Fruit fly (Drosophila melanogaster): Measurements from ENCODE around the gene Ptth.

- no peak for TF ChIP-seq rgr (GFP tag; optimal IDR thresholded peaks at IDR 0.05)
- TF ChIP-seq Hr83 (GFP tag; optimal IDR thresholded peaks at IDR 0.05; ENCODE audit: poor library complexity, severe bottlenecking) = no peak
- TF ChIP-seq Myc (optimal IDR thresholded peaks at IDR 0.05) = no peak
- no peak for TF ChIP-seq GATAd (GFP tag; optimal IDR thresholded peaks at IDR 0.05)
- no peak for TF ChIP-seq Jra (GFP tag; optimal IDR thresholded peaks at IDR 0.05)
- no peak for TF ChIP-seq h (GFP tag; optimal IDR thresholded peaks at IDR 0.05)
- TF ChIP-seq jim (GFP tag; optimal IDR thresholded peaks at IDR 0.05) = no peak
- no peak for TF ChIP-seq N (GFP tag; optimal IDR thresholded peaks at IDR 0.05)
- TF ChIP-seq Abd-B (GFP tag; optimal IDR thresholded peaks at IDR 0.05) = no peak
- TF ChIP-seq foxo (GFP tag; optimal IDR thresholded peaks at IDR 0.05) = peak in 1 of 2 experiments; percentile 9
- TF ChIP-seq usp (GFP tag; optimal IDR thresholded peaks at IDR 0.05) = no peak
These were observed 34.2 kb downstream of the Ptth start, which contains the start of gene lwr for dm6 chr2L:542338-542967.
